Worm (Caenorhabditis elegans): Measurements from ENCODE around the gene npr-35.

Gene npr-35

ce11 chrIV:7724912-7725311 is 18.7 kb upstream of the npr-35 start:
- TF ChIP-seq tbx-37 (GFP tag; conservative IDR thresholded peaks at IDR 0.05) (no peak), F13C5.2 (tag; optimal IDR thresholded peaks at IDR 0.05) (no peak), scrt-1 (GFP tag; IDR thresholded peaks at IDR 0.05) (no peak)

ce11 chrIV:7726325-7726724 is 17.3 kb upstream of the npr-35 start, which contains the start of gene C50F7.5:
Gene C50F7.5 (plus strand): TSS chrIV:7726719.
- no peak for TF ChIP-seq ceh-13 (GFP tag; optimal IDR thresholded peaks at IDR 0.05)
- TF ChIP-seq hnd-1 (tag; optimal IDR thresholded peaks at IDR 0.05), result no peak
- no peak for TF ChIP-seq ama-1 (optimal IDR thresholded peaks at IDR 0.05)
- no peak for TF ChIP-seq hmbx-1 (tag; optimal IDR thresholded peaks at IDR 0.05)
- TF ChIP-seq tbx-37 (GFP tag; conservative IDR thresholded peaks at IDR 0.05), result no peak
- TF ChIP-seq aly-1 (tag; optimal IDR thresholded peaks at IDR 0.05), result no peak
- TF ChIP-seq scrt-1 (GFP tag; IDR thresholded peaks at IDR 0.05), result no peak
- TF ChIP-seq ets-7 (tag; optimal IDR thresholded peaks at IDR 0.05), result no peak
- no peak for TF ChIP-seq flt-1 (GFP tag; IDR thresholded peaks at IDR 0.05)
- no peak for TF ChIP-seq sea-1 (GFP tag; conservative IDR thresholded peaks at IDR 0.05)
- TF ChIP-seq ceh-36 (tag; optimal IDR thresholded peaks at IDR 0.05), result no peak
- no peak for TF ChIP-seq tra-4 (tag; optimal IDR thresholded peaks at IDR 0.05)

- TF ChIP-seq scrt-1 (GFP tag; IDR thresholded peaks at IDR 0.05) (no peak), ceh-13 (GFP tag; optimal IDR thresholded peaks at IDR 0.05) (no peak), F13C5.2 (tag; optimal IDR thresholded peaks at IDR 0.05) (no peak), tra-4 (tag; optimal IDR thresholded peaks at IDR 0.05) (no peak), flt-1 (GFP tag; IDR thresholded peaks at IDR 0.05) (no peak), tbx-37 (GFP tag; conservative IDR thresholded peaks at IDR 0.05) (no peak), hnd-1 (tag; optimal IDR thresholded peaks at IDR 0.05) (no peak), hmg-4 (GFP tag; optimal IDR thresholded peaks at IDR 0.05) (no peak)
These were observed 16.4 kb upstream of the npr-35 start for ce11 chrIV:7727258-7727657.

- no peak for TF ChIP-seq ceh-36 (tag; optimal IDR thresholded peaks at IDR 0.05)
- TF ChIP-seq scrt-1 (GFP tag; IDR thresholded peaks at IDR 0.05), result no peak
- no peak for TF ChIP-seq hmbx-1 (tag; optimal IDR thresholded peaks at IDR 0.05)
- no peak for TF ChIP-seq ceh-13 (GFP tag; optimal IDR thresholded peaks at IDR 0.05)
- TF ChIP-seq pes-1 (GFP tag; IDR thresholded peaks at IDR 0.05), result no peak
- TF ChIP-seq ama-1 (optimal IDR thresholded peaks at IDR 0.05), result no peak
- no peak for TF ChIP-seq tra-4 (tag; optimal IDR thresholded peaks at IDR 0.05)
- TF ChIP-seq aly-1 (tag; optimal IDR thresholded peaks at IDR 0.05), result no peak
- no peak for TF ChIP-seq ets-7 (tag; optimal IDR thresholded peaks at IDR 0.05)
- no peak for TF ChIP-seq tbx-11 (GFP tag; IDR thresholded peaks at IDR 0.05)
- no peak for TF ChIP-seq F13C5.2 (tag; optimal IDR thresholded peaks at IDR 0.05)
- TF ChIP-seq flt-1 (GFP tag; IDR thresholded peaks at IDR 0.05), result no peak
- TF ChIP-seq hnd-1 (tag; optimal IDR thresholded peaks at IDR 0.05), result no peak
- TF ChIP-seq tbx-37 (GFP tag; conservative IDR thresholded peaks at IDR 0.05), result no peak
These were observed 15.2 kb upstream of the npr-35 start, which contains the start of gene sucg-1 for ce11 chrIV:7728402-7728963. Gene sucg-1 (plus strand): TSS chrIV:7728913.

- TF ChIP-seq hnd-1 (tag; optimal IDR thresholded peaks at IDR 0.05) (no peak), pes-1 (GFP tag; IDR thresholded peaks at IDR 0.05) (no peak), tbx-11 (GFP tag; IDR thresholded peaks at IDR 0.05) (no peak), F13C5.2 (tag; optimal IDR thresholded peaks at IDR 0.05) (no peak), flt-1 (GFP tag; IDR thresholded peaks at IDR 0.05) (no peak)
These were observed 11.7 kb upstream of the npr-35 start, which contains the start of the genes C50F7.9 and C50F7.3 for ce11 chrIV:7731960-7732359. Gene C50F7.9 (minus strand): TSS chrIV:7732060. Gene C50F7.3 (plus strand): TSS chrIV:7732329.

ce11 chrIV:7734173-7734572 is 9.5 kb upstream of the npr-35 start:
- no peak for TF ChIP-seq ets-7 (tag; optimal IDR thresholded peaks at IDR 0.05)
- TF ChIP-seq F13C5.2 (tag; optimal IDR thresholded peaks at IDR 0.05), result no peak
- TF ChIP-seq pes-1 (GFP tag; IDR thresholded peaks at IDR 0.05), result no peak
- no peak for TF ChIP-seq tra-4 (tag; optimal IDR thresholded peaks at IDR 0.05)
- TF ChIP-seq sea-1 (GFP tag; conservative IDR thresholded peaks at IDR 0.05), result no peak
- TF ChIP-seq tbx-37 (GFP tag; conservative IDR thresholded peaks at IDR 0.05), result no peak
- TF ChIP-seq scrt-1 (GFP tag; IDR thresholded peaks at IDR 0.05), result no peak
- TF ChIP-seq hmbx-1 (tag; optimal IDR thresholded peaks at IDR 0.05), result no peak

ce11 chrIV:7734619-7735018 is 9.0 kb upstream of the npr-35 start, which contains the start of gene clx-1:
Gene clx-1 (plus strand): TSS chrIV:7734648.
- TF ChIP-seq pes-1 (GFP tag; IDR thresholded peaks at IDR 0.05), result no peak
- no peak for TF ChIP-seq flt-1 (GFP tag; IDR thresholded peaks at IDR 0.05)

- TF ChIP-seq ceh-13 (GFP tag; optimal IDR thresholded peaks at IDR 0.05) (no peak), aly-1 (tag; optimal IDR thresholded peaks at IDR 0.05) (no peak), scrt-1 (GFP tag; IDR thresholded peaks at IDR 0.05) (no peak), ceh-36 (tag; optimal IDR thresholded peaks at IDR 0.05) (no peak), hnd-1 (tag; optimal IDR thresholded peaks at IDR 0.05) (no peak), hmbx-1 (tag; optimal IDR thresholded peaks at IDR 0.05) (no peak), tbx-11 (GFP tag; IDR thresholded peaks at IDR 0.05) (no peak), tra-4 (tag; optimal IDR thresholded peaks at IDR 0.05) (no peak), B0310.2 (tag; optimal IDR thresholded peaks at IDR 0.05) (no peak), ama-1 (optimal IDR thresholded peaks at IDR 0.05) (no peak), tbx-37 (GFP tag; conservative IDR thresholded peaks at IDR 0.05) (no peak), flt-1 (GFP tag; IDR thresholded peaks at IDR 0.05) (no peak), hmg-4 (GFP tag; optimal IDR thresholded peaks at IDR 0.05) (no peak), sea-1 (GFP tag; conservative IDR thresholded peaks at IDR 0.05) (no peak), F13C5.2 (tag; optimal IDR thresholded peaks at IDR 0.05) (no peak), pes-1 (GFP tag; IDR thresholded peaks at IDR 0.05) (no peak), ets-7 (tag; optimal IDR thresholded peaks at IDR 0.05) (no peak)
These were observed 7.0 kb upstream of the npr-35 start for ce11 chrIV:7736616-7737015.
